Fruit fly (Drosophila melanogaster): ENCODE results near the gene crp.
A peak's percentile ranks its signal among the peaks of the same experiment; 100 is the strongest.

crp gene

dm6 chr2L:16325515-16326257 is 38.2 kb upstream of the crp start, which contains the start of gene cact (continued):
- TF ChIP-seq row (GFP tag; IDR thresholded peaks at IDR 0.05) (peak; percentile 98), CG9609 (GFP tag; optimal IDR thresholded peaks at IDR 0.05) (peak; percentile 94), dimm (GFP tag; IDR thresholded peaks at IDR 0.05) (no peak), luna (GFP tag; optimal IDR thresholded peaks at IDR 0.05) (peak; percentile 68), prd (optimal IDR thresholded peaks at IDR 0.05) (no peak), prd (GFP tag; IDR thresholded peaks at IDR 0.05) (peak; percentile 94), TFAM (GFP tag; optimal IDR thresholded peaks at IDR 0.05) (peak; percentile 53), bab2 (GFP tag; optimal IDR thresholded peaks at IDR 0.05) (peak; percentile 94), Atf6 (GFP tag; IDR thresholded peaks at IDR 0.05) (peak; percentile 89), Fer2 (tag; optimal IDR thresholded peaks at IDR 0.05) (peak; percentile 76), CG6272 (GFP tag; IDR thresholded peaks at IDR 0.05) (peak; percentile 88), CG13775 (GFP tag; optimal IDR thresholded peaks at IDR 0.05) (peak; percentile 93), Spps (tag; optimal IDR thresholded peaks at IDR 0.05) (peak; percentile 92), sob (GFP tag; IDR thresholded peaks at IDR 0.05) (peak; percentile 93), CG18011 (GFP tag; optimal IDR thresholded peaks at IDR 0.05) (peak; percentile 85), insv (GFP tag; optimal IDR thresholded peaks at IDR 0.05) (peak in 1 of 2 experiments; percentile 58), Dip3 (GFP tag; optimal IDR thresholded peaks at IDR 0.05) (peak; percentile 94), Hsf (GFP tag; optimal IDR thresholded peaks at IDR 0.05) (peak; percentile 95), CG10654 (GFP tag; optimal IDR thresholded peaks at IDR 0.05) (peak; percentile 86), CG6854 (GFP tag; optimal IDR thresholded peaks at IDR 0.05) (peak; percentile 87), oc (tag; optimal IDR thresholded peaks at IDR 0.05) (peak; percentile 91), zen (tag; optimal IDR thresholded peaks at IDR 0.05) (peak; percentile 94), sima (GFP tag; optimal IDR thresholded peaks at IDR 0.05) (peak; percentile 70), Neu2 (GFP tag; optimal IDR thresholded peaks at IDR 0.05; ENCODE audit: borderline replicate concordance) (peak; percentile 60), Nf-YA (GFP tag; IDR thresholded peaks at IDR 0.05) (peak; percentile 72; the same call in 1 of the 2 replicates), CG12155 (GFP tag; optimal IDR thresholded peaks at IDR 0.05) (peak; percentile 95), Camta (GFP tag; optimal IDR thresholded peaks at IDR 0.05) (peak; percentile 87), CG8765 (GFP tag; IDR thresholded peaks at IDR 0.05) (peak; percentile 83), twi (tag; optimal IDR thresholded peaks at IDR 0.05) (peak; percentile 89), CG10565 (GFP tag; optimal IDR thresholded peaks at IDR 0.05) (peak; percentile 50), maf-S (GFP tag; optimal IDR thresholded peaks at IDR 0.05) (peak; percentile 90), al (GFP tag; IDR thresholded peaks at IDR 0.05) (peak; percentile 85), onecut (GFP tag; IDR thresholded peaks at IDR 0.05) (peak; percentile 66), CG9876 (GFP tag; optimal IDR thresholded peaks at IDR 0.05) (peak; percentile 89), ATbp (GFP tag; optimal IDR thresholded peaks at IDR 0.05) (peak; percentile 70), phol (tag; optimal IDR thresholded peaks at IDR 0.05) (peak; percentile 95), Jarid2 (GFP tag; optimal IDR thresholded peaks at IDR 0.05) (peak; percentile 82), Usf (GFP tag; optimal IDR thresholded peaks at IDR 0.05) (peak; percentile 80), Xbp1 (GFP tag; optimal IDR thresholded peaks at IDR 0.05) (peak; percentile 96), Nf-YB (GFP tag; optimal IDR thresholded peaks at IDR 0.05) (peak; percentile 82), otp (GFP tag; IDR thresholded peaks at IDR 0.05) (peak; percentile 89), CG4820 (GFP tag; optimal IDR thresholded peaks at IDR 0.05) (peak; percentile 89), CG2199 (GFP tag; IDR thresholded peaks at IDR 0.05) (peak; percentile 87), ham (GFP tag; IDR thresholded peaks at IDR 0.05) (peak; percentile 65; the same call in 1 of the 2 replicates), CG18476 (GFP tag; optimal IDR thresholded peaks at IDR 0.05) (peak; percentile 88), CG31365 (tag; optimal IDR thresholded peaks at IDR 0.05) (peak; percentile 16), gro (GFP tag; optimal IDR thresholded peaks at IDR 0.05) (peak; percentile 95), ash1 (GFP tag; optimal IDR thresholded peaks at IDR 0.05) (no peak), pan (optimal IDR thresholded peaks at IDR 0.05) (no peak), pan (GFP tag; optimal IDR thresholded peaks at IDR 0.05 in 1 of 2, IDR thresholded peaks at IDR 0.05 in 1 of 2) (peak in 1 of 2 experiments; percentile 89)

All from whole organism, embryonic.